Fruit fly (Drosophila melanogaster): Measurements from ENCODE around the gene chm.

The chm gene

DNA sequence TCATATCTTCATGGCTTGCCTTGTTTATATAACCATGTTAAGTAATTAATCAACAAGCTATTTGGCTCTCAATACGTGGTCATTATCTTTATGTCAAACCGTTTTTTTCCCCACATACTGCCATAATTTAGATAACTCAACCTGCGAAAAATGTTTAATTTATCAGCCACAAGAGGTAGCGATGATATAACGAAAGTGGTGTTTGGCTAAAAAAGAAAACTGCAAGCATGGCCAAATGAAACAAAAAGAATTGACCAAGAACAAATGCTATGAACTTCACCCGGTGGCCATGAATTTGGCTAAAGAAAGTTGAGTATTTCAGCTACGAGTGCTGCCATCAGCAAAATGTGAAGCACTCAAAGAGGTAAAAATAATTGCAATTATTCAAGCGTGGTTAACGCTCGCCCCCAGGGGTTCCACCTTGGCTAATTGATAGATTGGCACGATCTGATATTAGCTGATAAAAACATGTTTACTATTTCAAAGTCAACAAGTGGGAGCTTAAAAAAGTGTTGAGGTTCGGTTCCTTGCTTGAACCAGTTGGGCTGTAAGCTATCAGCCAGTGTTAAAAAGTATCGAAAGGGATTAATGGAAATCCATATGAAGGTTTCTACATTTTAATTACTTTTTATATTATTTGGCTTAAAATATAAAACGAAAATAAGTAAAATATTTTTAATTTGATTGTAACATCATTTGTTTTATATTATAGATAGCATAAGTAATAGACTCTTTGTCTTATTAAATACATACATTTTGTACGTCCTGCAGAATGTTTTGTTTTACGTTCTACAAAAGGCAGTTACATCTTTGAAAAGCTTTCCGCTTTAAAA is 24.5 kb downstream of the chm start (continued):
- TF ChIP-seq CG12155 (GFP tag; optimal IDR thresholded peaks at IDR 0.05): peak; percentile 56
- TF ChIP-seq Bgb (GFP tag; IDR thresholded peaks at IDR 0.05; ENCODE audit: partially characterized antibody): no peak
- peak; percentile 59 for TF ChIP-seq dmrt99B (tag; optimal IDR thresholded peaks at IDR 0.05)
- peak; percentile 41 for TF ChIP-seq CG10462 (GFP tag; optimal IDR thresholded peaks at IDR 0.05)
- peak; percentile 71 for TF ChIP-seq CG3847 (GFP tag; IDR thresholded peaks at IDR 0.05)
- TF ChIP-seq CG6854 (GFP tag; optimal IDR thresholded peaks at IDR 0.05): peak; percentile 54
- peak; percentile 99 for TF ChIP-seq sug (tag; optimal IDR thresholded peaks at IDR 0.05)
- TF ChIP-seq cas (GFP tag; IDR thresholded peaks at IDR 0.05): peak; percentile 58
- peak; percentile 31; the same call in 1 of the 2 replicates for TF ChIP-seq sisA (GFP tag; IDR thresholded peaks at IDR 0.05)
- TF ChIP-seq CG6254 (GFP tag; optimal IDR thresholded peaks at IDR 0.05): no peak
- TF ChIP-seq lbe (GFP tag; optimal IDR thresholded peaks at IDR 0.05): peak; percentile 42
- peak; percentile 23 for TF ChIP-seq CG31388 (GFP tag; optimal IDR thresholded peaks at IDR 0.05)
- no peak for TF ChIP-seq lola (GFP tag; optimal IDR thresholded peaks at IDR 0.05)
- TF ChIP-seq slou (GFP tag; optimal IDR thresholded peaks at IDR 0.05): peak; percentile 72
- TF ChIP-seq Asciz (GFP tag; optimal IDR thresholded peaks at IDR 0.05): peak; percentile 79
- peak; percentile 79 for TF ChIP-seq eyg (GFP tag; optimal IDR thresholded peaks at IDR 0.05)
- peak in 1 of 2 experiments; percentile 59 for TF ChIP-seq bsh (GFP tag; optimal IDR thresholded peaks at IDR 0.05)
- peak; percentile 55 for TF ChIP-seq CG6683 (GFP tag; optimal IDR thresholded peaks at IDR 0.05)
- peak; percentile 66; the same call in 1 of the 3 replicates for TF ChIP-seq CG3726 (GFP tag; IDR thresholded peaks at IDR 0.05)
- peak; percentile 75 for TF ChIP-seq pho (GFP tag; optimal IDR thresholded peaks at IDR 0.05)
- peak; percentile 32 for TF ChIP-seq CG18011 (GFP tag; optimal IDR thresholded peaks at IDR 0.05)
- TF ChIP-seq lov (optimal IDR thresholded peaks at IDR 0.05): no peak
- TF ChIP-seq lov (GFP tag; IDR thresholded peaks at IDR 0.05): peak; percentile 61; the same call in 1 of the 3 replicates
- peak; percentile 9 for TF ChIP-seq Hand (GFP tag; optimal IDR thresholded peaks at IDR 0.05)
- no peak for TF ChIP-seq CG34224 (GFP tag; IDR thresholded peaks at IDR 0.05; ENCODE audit: partially characterized antibody)
- TF ChIP-seq CG5953 (GFP tag; IDR thresholded peaks at IDR 0.05): peak; percentile 68
- TF ChIP-seq CG1603 (tag; optimal IDR thresholded peaks at IDR 0.05): peak; percentile 67
- TF ChIP-seq CG18262 (tag; optimal IDR thresholded peaks at IDR 0.05): peak; percentile 12
- peak; percentile 39 for TF ChIP-seq CG11723 (GFP tag; optimal IDR thresholded peaks at IDR 0.05)
- no peak; the same call in 2 of the 3 replicates for TF ChIP-seq CG7357 (GFP tag; IDR thresholded peaks at IDR 0.05)
- TF ChIP-seq trh (GFP tag; optimal IDR thresholded peaks at IDR 0.05): peak; percentile 57
- TF ChIP-seq Hr51 (GFP tag; optimal IDR thresholded peaks at IDR 0.05): peak; percentile 46 to 62
- peak; percentile 70 for TF ChIP-seq bowl (GFP tag; IDR thresholded peaks at IDR 0.05)
- peak; percentile 34 for TF ChIP-seq Lhr (GFP tag; optimal IDR thresholded peaks at IDR 0.05)
- peak; percentile 69; the same call in 1 of the 2 replicates for TF ChIP-seq HLH3B (GFP tag; IDR thresholded peaks at IDR 0.05)
- TF ChIP-seq hb (GFP tag; IDR thresholded peaks at IDR 0.05; ENCODE audit: partially characterized antibody): no peak
- TF ChIP-seq nmo (GFP tag; optimal IDR thresholded peaks at IDR 0.05): no peak
- TF ChIP-seq nerfin-1 (tag; optimal IDR thresholded peaks at IDR 0.05): peak; percentile 44
- peak; percentile 38 for TF ChIP-seq Bteb2 (GFP tag; optimal IDR thresholded peaks at IDR 0.05)
- TF ChIP-seq CG9932 (GFP tag; IDR thresholded peaks at IDR 0.05): peak; percentile 67
- TF ChIP-seq Antp (GFP tag; optimal IDR thresholded peaks at IDR 0.05): peak; percentile 56
- TF ChIP-seq cato (GFP tag; optimal IDR thresholded peaks at IDR 0.05; ENCODE audit: borderline replicate concordance): peak; percentile 5
- peak; percentile 12 for TF ChIP-seq bigmax (GFP tag; optimal IDR thresholded peaks at IDR 0.05)
- TF ChIP-seq CG12942 (GFP tag; optimal IDR thresholded peaks at IDR 0.05): peak; percentile 70
- TF ChIP-seq CG17612 (GFP tag; IDR thresholded peaks at IDR 0.05): peak; percentile 67
- TF ChIP-seq Sry-β (GFP tag; optimal IDR thresholded peaks at IDR 0.05): no peak
- peak; percentile 78 for TF ChIP-seq her (GFP tag; optimal IDR thresholded peaks at IDR 0.05)

Data from whole organism, embryonic.